Worm (Caenorhabditis elegans): ENCODE data around the gene egrh-2.

- TF ChIP-seq nhr-47 (tag; optimal IDR thresholded peaks at IDR 0.05) (no peak), lin-39 (tag; optimal IDR thresholded peaks at IDR 0.05) (no peak), nhr-77 (tag; optimal IDR thresholded peaks at IDR 0.05) (no peak), aha-1 (tag; optimal IDR thresholded peaks at IDR 0.05) (no peak), ztf-11 (tag; optimal IDR thresholded peaks at IDR 0.05) (no peak), nhr-76 (tag; optimal IDR thresholded peaks at IDR 0.05) (no peak), sptf-1 (tag; optimal IDR thresholded peaks at IDR 0.05) (no peak), egl-27 (tag; optimal IDR thresholded peaks at IDR 0.05) (no peak), fkh-10 (GFP tag; optimal IDR thresholded peaks at IDR 0.05) (no peak), pag-3 (tag; optimal IDR thresholded peaks at IDR 0.05; ENCODE audit: borderline replicate concordance, insufficient read depth) (no peak)
Observed at ce11 chrIV:972401-972800, 17.9 kb downstream of the egrh-2 start.
